Worm (Caenorhabditis elegans): ENCODE data around the gene npr-41.

Gene npr-41

DNA sequence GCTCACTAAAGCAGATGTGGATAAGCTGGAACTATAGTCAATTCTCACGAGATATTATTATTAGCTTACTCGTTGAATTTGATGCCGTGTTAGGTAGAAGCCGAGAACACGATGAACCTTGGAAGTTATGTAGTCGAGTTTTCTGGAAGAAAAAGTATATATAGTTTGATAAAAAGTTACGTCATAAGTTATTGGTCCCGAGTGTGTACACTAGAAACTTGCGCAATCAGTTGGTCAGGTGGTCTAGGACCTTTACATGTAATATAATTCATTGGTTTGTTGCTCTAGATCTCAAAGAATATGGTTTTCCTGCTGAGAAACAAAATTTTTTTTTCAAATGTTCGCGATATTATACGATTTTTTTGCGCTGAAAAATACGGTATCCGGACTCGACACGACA lies 25.5 kb downstream of the npr-41 start:
- no peak for TF ChIP-seq cog-1 (tag; optimal IDR thresholded peaks at IDR 0.05)
- TF ChIP-seq ref-1 (GFP tag; conservative IDR thresholded peaks at IDR 0.05) = no peak
- no peak for TF ChIP-seq klf-2 (GFP tag; conservative IDR thresholded peaks at IDR 0.05)
- TF ChIP-seq tab-1 (GFP tag; IDR thresholded peaks at IDR 0.05) = no peak
- TF ChIP-seq T22C8.4 (GFP tag; IDR thresholded peaks at IDR 0.05) = no peak
- TF ChIP-seq ztf-29 (GFP tag; IDR thresholded peaks at IDR 0.05) = no peak
- no peak for TF ChIP-seq flt-1 (GFP tag; IDR thresholded peaks at IDR 0.05)
- TF ChIP-seq med-1 (GFP tag; optimal IDR thresholded peaks at IDR 0.05; ENCODE audit: insufficient read depth) = no peak
- no peak for TF ChIP-seq ztf-23 (GFP tag; IDR thresholded peaks at IDR 0.05)

DNA sequence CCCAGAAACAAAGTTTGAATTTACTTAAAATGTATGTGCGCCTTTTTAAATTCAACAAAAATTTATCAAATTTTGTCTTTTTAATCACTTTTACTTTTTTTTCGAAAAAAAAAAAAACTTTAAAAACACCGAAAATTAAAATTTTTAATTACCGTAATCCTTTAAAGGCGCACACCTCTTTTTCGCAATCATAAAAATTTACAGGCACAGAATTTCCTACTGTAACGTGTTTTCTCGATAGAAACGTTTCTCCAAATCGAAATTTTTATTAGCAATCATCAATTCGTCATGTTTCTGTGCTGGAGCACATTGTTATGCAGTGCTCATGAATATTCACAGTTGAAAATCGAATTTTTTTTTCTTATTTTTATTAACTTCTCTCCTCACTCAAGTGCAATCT lies 26.0 kb downstream of the npr-41 start:
- TF ChIP-seq ref-1 (GFP tag; conservative IDR thresholded peaks at IDR 0.05) = no peak
- TF ChIP-seq cog-1 (tag; optimal IDR thresholded peaks at IDR 0.05) = no peak

DNA sequence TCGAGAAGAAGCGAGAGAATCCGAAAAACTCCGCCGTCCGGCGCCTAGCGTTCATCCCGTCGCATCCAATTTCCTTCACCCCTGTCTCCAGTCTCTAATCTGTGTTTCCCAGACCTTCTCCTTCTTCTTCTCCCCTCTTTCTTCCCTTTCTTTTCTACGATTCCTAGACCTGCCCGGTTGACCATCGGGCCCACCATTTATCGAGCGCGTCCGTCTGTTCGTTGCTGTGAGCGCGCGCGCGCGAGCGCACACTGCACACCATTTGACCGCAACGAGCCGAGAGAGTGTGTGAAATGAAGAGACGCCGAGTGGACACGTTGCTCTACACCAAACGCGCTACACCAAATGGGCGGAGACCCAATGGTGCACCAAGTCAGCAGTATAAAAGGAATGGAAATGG lies 26.6 kb downstream of the npr-41 start:
- TF ChIP-seq ztf-23 (GFP tag; IDR thresholded peaks at IDR 0.05) = 0 out of 2 replicates have a peak, but pooled peaks have one; percentile 18
- TF ChIP-seq T22C8.4 (GFP tag; IDR thresholded peaks at IDR 0.05) = no peak
- TF ChIP-seq ref-1 (GFP tag; conservative IDR thresholded peaks at IDR 0.05) = no peak

DNA sequence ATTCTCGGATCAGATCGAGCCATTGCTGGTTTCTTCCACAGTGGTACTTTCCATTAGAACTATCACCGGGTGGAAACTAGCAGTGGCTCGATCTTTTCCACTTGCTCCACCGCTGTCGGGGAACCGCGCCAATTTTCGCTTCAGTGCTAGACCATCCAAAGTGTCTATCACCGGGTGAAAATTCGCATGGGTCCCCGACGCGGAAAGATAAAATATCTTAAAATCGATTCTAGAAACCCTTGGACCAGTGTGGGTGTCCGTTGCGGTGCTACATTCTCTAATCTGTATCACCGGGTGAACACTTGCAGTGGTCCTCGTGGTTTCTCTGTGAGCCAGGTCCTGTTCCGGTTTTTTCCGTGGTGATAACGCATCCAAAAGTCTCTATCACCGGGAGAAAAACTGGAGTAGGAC lies 27.1 kb downstream of the npr-41 start:
- TF ChIP-seq cog-1 (tag; optimal IDR thresholded peaks at IDR 0.05) (no peak), flt-1 (GFP tag; IDR thresholded peaks at IDR 0.05) (peak; percentile 76), tab-1 (GFP tag; IDR thresholded peaks at IDR 0.05) (no peak; the same call in 1 of the 2 replicates), ztf-23 (GFP tag; IDR thresholded peaks at IDR 0.05) (no peak), T22C8.4 (GFP tag; IDR thresholded peaks at IDR 0.05) (peak; percentile 45; the same call in 1 of the 2 replicates)

DNA sequence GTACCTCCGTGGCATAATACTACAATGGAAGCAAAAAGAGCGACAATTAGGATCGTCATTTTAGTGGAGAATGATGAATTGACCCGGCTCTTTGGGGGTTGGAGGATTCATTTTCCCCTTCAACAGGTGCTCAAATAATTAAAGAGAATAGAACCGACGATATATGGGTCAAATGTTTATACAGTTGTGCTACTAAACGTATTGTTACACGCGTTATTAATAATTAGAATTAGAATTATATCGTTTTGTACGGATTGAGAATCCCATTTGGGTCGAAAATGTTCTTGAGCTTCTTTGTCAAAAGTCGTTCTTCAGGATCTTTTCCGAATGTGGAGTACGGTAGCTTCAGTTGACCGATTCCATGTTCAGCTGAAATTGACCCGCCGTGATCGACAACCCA lies 28.3 kb downstream of the npr-41 start, which contains the start of gene Y62F5A.9:
Gene Y62F5A.9, minus strand, starts transcription at position 101 of the 400 bp plus-strand sequence.
- TF ChIP-seq ref-1 (GFP tag; conservative IDR thresholded peaks at IDR 0.05) (no peak), ztf-23 (GFP tag; IDR thresholded peaks at IDR 0.05) (no peak), flt-1 (GFP tag; IDR thresholded peaks at IDR 0.05) (no peak), tab-1 (GFP tag; IDR thresholded peaks at IDR 0.05) (no peak), T22C8.4 (GFP tag; IDR thresholded peaks at IDR 0.05) (no peak), med-1 (GFP tag; optimal IDR thresholded peaks at IDR 0.05; ENCODE audit: insufficient read depth) (no peak), cog-1 (tag; optimal IDR thresholded peaks at IDR 0.05) (no peak), klf-2 (GFP tag; conservative IDR thresholded peaks at IDR 0.05) (no peak), ztf-29 (GFP tag; IDR thresholded peaks at IDR 0.05) (no peak)

DNA sequence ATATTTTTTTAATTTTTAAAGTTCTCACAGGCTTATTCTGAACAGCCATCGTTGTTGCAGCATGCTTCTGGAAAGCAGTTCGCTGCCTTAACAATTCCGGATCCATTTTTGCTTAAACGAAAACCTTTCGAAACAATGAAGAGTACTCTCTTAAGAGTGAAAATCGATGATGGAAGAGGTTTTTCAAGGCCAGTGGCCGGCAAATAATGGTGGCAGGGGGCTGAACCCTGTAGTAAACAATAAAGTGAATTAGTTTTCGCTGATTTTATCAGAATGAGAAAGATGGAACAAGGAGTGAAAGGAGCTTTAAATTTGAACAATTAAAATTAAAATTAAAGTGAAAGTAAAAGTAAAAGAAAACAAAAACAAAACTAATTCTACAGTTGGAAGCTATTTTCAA lies 31.9 kb downstream of the npr-41 start, which contains the start of gene gtf-2E2:
Gene gtf-2E2, minus strand, starts transcription at position 111 of the 400 bp plus-strand sequence.
- TF ChIP-seq ref-1 (GFP tag; conservative IDR thresholded peaks at IDR 0.05) (no peak), ztf-29 (GFP tag; IDR thresholded peaks at IDR 0.05) (no peak), T22C8.4 (GFP tag; IDR thresholded peaks at IDR 0.05) (peak; percentile 62)

DNA sequence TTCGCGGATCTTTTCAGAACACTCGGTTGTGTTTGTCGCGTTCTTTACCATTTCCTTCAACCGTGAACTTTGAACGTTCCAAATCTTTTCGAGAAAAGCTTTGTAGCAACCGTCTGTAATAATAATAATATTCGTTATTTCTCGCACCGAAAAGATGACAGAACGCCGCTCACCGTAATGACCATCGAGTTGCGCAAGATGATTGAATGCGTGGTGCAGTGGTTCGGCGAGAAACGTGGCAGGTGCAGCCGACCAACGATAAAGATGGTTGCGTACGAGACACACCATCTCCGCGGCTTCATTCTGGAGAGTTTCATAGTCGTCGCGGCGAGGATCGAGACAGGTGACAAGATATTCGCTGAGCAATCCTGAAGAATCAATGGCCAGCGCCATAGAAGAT lies 32.5 kb downstream of the npr-41 start:
- TF ChIP-seq ref-1 (GFP tag; conservative IDR thresholded peaks at IDR 0.05) = no peak

DNA sequence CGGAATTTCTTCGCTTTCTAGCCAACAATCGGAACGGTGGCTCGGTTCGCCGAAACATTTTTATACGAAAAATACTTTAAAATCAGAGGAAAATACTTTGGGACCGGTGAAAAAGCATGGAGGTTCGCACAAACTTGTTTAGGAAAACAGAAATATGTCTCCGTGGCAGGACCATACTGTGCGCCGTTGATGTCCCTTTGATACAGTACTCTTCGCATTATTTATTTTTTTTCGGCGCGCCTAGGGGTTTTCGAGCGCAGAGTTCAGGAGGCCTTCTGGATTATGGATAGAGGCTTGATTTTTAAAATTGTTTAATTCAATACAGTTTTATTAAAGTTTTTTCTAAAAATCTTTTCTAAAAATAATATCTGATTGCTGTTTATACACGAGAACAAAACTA lies 34.2 kb downstream of the npr-41 start, which contains the start of gene F54D5.9:
Gene F54D5.9, minus strand, starts transcription at position 115 of the 400 bp plus-strand sequence.
- TF ChIP-seq flt-1 (GFP tag; IDR thresholded peaks at IDR 0.05) (no peak), ztf-29 (GFP tag; IDR thresholded peaks at IDR 0.05) (no peak)

DNA sequence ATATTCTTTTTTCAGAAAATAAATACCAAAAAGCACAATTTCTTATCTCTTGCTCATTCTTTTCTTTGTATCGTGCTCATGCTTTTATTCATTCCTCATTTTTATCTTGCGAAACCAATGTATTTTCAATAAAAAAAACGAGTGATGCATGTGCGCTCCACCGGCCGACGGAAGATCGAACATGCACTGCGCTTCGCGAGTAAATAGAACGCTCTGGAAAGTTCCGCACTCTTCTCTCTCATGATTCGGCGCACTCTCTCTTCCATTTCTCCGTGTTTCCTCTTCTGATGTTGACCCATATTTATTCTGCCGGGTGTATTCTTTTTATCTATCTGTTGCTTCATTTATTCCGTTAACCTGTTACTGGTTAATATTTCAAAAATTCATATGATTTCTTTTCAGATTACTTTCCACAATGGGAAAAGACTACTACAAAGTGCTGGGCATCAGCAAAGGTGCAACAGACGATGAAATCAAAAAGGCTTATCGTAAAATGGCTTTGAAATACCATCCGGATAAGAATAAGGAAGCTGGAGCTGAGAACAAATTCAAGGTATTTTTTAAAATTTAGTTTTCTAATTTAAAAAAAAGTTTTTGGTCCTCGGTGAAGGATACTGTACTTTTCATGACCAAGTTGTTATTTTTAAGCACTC lies 35.0 kb downstream of the npr-41 start, which contains the start of gene dnj-13:
Gene dnj-13, plus strand, starts transcription at position 403 of the 653 bp plus-strand sequence.
- peak; percentile 88 for TF ChIP-seq cog-1 (tag; optimal IDR thresholded peaks at IDR 0.05)
- peak; percentile 76 for TF ChIP-seq ztf-23 (GFP tag; IDR thresholded peaks at IDR 0.05)
- peak; percentile 49; the same call in 1 of the 2 replicates for TF ChIP-seq tab-1 (GFP tag; IDR thresholded peaks at IDR 0.05)
- TF ChIP-seq ref-1 (GFP tag; conservative IDR thresholded peaks at IDR 0.05) = no peak
- no peak for TF ChIP-seq med-1 (GFP tag; optimal IDR thresholded peaks at IDR 0.05; ENCODE audit: insufficient read depth)
- no peak for TF ChIP-seq ztf-29 (GFP tag; IDR thresholded peaks at IDR 0.05)
- TF ChIP-seq T22C8.4 (GFP tag; IDR thresholded peaks at IDR 0.05) = peak; percentile 49; the same call in 1 of the 2 replicates
- no peak for TF ChIP-seq klf-2 (GFP tag; conservative IDR thresholded peaks at IDR 0.05)
- peak; percentile 87 for TF ChIP-seq flt-1 (GFP tag; IDR thresholded peaks at IDR 0.05)

DNA sequence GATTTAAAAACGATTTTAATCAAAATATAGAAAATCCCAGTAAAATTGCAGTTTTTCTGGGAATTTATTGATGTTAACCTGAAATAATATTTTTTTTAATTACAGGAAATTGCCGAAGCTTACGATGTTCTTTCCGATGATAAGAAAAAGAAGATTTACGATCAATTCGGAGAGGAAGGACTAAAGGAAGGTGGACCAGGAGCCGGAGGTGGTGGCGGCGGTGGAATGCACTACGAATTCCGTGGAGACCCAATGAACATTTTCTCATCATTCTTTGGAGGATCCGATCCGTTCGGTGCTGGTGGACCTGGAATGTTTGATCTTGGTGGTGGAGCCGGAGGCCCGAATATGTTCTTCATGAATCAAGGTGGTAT lies 35.5 kb downstream of the npr-41 start:
- TF ChIP-seq ref-1 (GFP tag; conservative IDR thresholded peaks at IDR 0.05) (no peak), cog-1 (tag; optimal IDR thresholded peaks at IDR 0.05) (no peak)

DNA sequence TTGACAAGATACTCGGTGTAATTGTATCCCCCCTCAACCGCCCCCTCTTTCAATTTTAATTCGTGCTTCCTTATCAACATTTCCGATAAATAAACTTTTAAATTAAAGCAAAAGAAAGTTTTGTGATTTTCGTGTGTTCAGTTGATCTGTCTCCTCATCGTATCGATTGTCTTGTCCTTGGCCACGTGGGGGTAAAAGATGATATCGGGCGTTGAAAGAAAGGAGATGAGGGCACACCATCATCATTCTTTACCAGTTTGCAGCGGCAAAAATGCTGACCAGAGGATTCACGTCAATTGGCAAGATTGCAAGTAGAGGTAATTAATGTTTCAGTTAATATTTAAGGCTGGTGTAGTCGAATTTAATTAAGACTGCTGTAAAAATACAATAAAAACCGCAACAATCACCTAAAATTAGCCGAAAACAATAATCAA lies 36.8 kb downstream of the npr-41 start, which contains the start of gene F54D5.7:
Gene F54D5.7, plus strand, starts transcription at position 264 of the 434 bp plus-strand sequence.
- TF ChIP-seq klf-2 (GFP tag; conservative IDR thresholded peaks at IDR 0.05) (no peak), flt-1 (GFP tag; IDR thresholded peaks at IDR 0.05) (0 out of 2 replicates have a peak, but pooled peaks have one; percentile 13)
